Worm (Caenorhabditis elegans) whole organism, mixed stage, embryonic: ENCODE results near the gene srz-24.
"Not testable (repeated sequence)": the region's sequence is repeated elsewhere in the genome, so short reads cannot be mapped to it uniquely, and the experiment has no call there.

Experiments used
- M03D4.4 ChIP-seq: sonication (generic microtip); optimal IDR thresholded peaks from 2 replicates; lab custom pipeline; 2017; ENCODE audit warnings: mild to moderate bottlenecking, missing genetic modification characterization, missing compliant biosample characterization
- bed-3 ChIP-seq: fragments of 200-800 bp; sonication (Bioruptor generic); optimal IDR thresholded peaks from 3 replicates; lab custom pipeline; 2018; ENCODE audit warnings: mild to moderate bottlenecking, missing genetic modification characterization, moderate library complexity, missing compliant biosample characterization
- blmp-1 ChIP-seq: fragments of 150-350 bp; optimal IDR thresholded peaks from 2 replicates; lab custom pipeline; 2014; ENCODE audit warnings: missing biosample characterization, missing genetic modification characterization
- ceh-39 ChIP-seq: fragments of 150-350 bp; optimal IDR thresholded peaks from 2 replicates; lab custom pipeline; 2014; ENCODE audit warnings: missing biosample characterization, missing genetic modification characterization
- ceh-43 ChIP-seq: fragments of 200-800 bp; sonication (Bioruptor generic); optimal IDR thresholded peaks from 2 replicates; lab custom pipeline; 2018; ENCODE audit warnings: mild to moderate bottlenecking, missing genetic modification characterization, moderate library complexity, missing compliant biosample characterization
- ces-1 ChIP-seq: fragments of 150-350 bp; optimal IDR thresholded peaks from 2 replicates; lab custom pipeline; 2014; ENCODE audit warnings: missing biosample characterization, missing genetic modification reagents, missing genetic modification characterization
- cnd-1 ChIP-seq: fragments of 200-800 bp; sonication (Bioruptor generic); optimal IDR thresholded peaks from 2 replicates; lab custom pipeline; 2018; ENCODE audit warnings: mild to moderate bottlenecking, missing genetic modification characterization, missing compliant biosample characterization
- drap-1 ChIP-seq: fragments of 200-800 bp; sonication (Bioruptor generic); optimal IDR thresholded peaks from 3 replicates; lab custom pipeline; 2018; ENCODE audit warnings: mild to moderate bottlenecking, missing genetic modification characterization, missing compliant biosample characterization
- elt-1 ChIP-seq: sonication (generic microtip); optimal IDR thresholded peaks from 2 replicates; lab custom pipeline; 2017; ENCODE audit warnings: missing genetic modification characterization, mild to moderate bottlenecking, missing compliant biosample characterization, antibody characterized with exemption, moderate library complexity, borderline replicate concordance; ENCODE audit not compliant: insufficient read depth
- elt-3 ChIP-seq: fragments of 150-350 bp; optimal IDR thresholded peaks from 2 replicates; lab custom pipeline; 2014; ENCODE audit warnings: missing biosample characterization, missing genetic modification characterization
- flh-1 ChIP-seq: fragments of 200-800 bp; sonication (Bioruptor generic); optimal IDR thresholded peaks from 2 replicates; lab custom pipeline; 2018; ENCODE audit warnings: mild to moderate bottlenecking, missing genetic modification characterization, moderate library complexity, missing compliant biosample characterization
- ham-2 ChIP-seq: fragments of 200-800 bp; sonication (Bioruptor generic); optimal IDR thresholded peaks from 2 replicates; lab custom pipeline; 2018; ENCODE audit warnings: mild to moderate bottlenecking, missing genetic modification characterization, missing compliant biosample characterization
- lin-13 ChIP-seq: fragments of 150-350 bp; optimal IDR thresholded peaks from 2 replicates; lab custom pipeline; 2014; ENCODE audit warnings: missing biosample characterization, missing genetic modification characterization
- lin-32 ChIP-seq: fragments of 200-800 bp; sonication (Bioruptor generic); optimal IDR thresholded peaks from 2 replicates; lab custom pipeline; 2018; ENCODE audit warnings: mild to moderate bottlenecking, missing genetic modification characterization, missing compliant biosample characterization
- lsy-2 ChIP-seq: fragments of 150-350 bp; optimal IDR thresholded peaks from 2 replicates; lab custom pipeline; 2014; ENCODE audit warnings: missing biosample characterization, missing genetic modification characterization
- mab-5 ChIP-seq: fragments of 150-350 bp; optimal IDR thresholded peaks from 2 replicates; lab custom pipeline; 2014; ENCODE audit warnings: missing biosample characterization, missing genetic modification characterization
- mep-1 ChIP-seq: fragments of 150-350 bp; optimal IDR thresholded peaks from 2 replicates; lab custom pipeline; 2017; ENCODE audit warnings: missing biosample characterization, missing genetic modification reagents, missing genetic modification characterization, inconsistent platforms
- mls-2 ChIP-seq: sonication (generic microtip); optimal IDR thresholded peaks from 2 replicates; lab custom pipeline; 2016; ENCODE audit warnings: mild to moderate bottlenecking, missing genetic modification characterization, moderate library complexity, missing compliant biosample characterization
- nhr-12 ChIP-seq: fragments of 150-350 bp; optimal IDR thresholded peaks from 2 replicates; lab custom pipeline; 2014; ENCODE audit warnings: missing biosample characterization, missing genetic modification characterization
- nhr-2 ChIP-seq: fragments of 150-350 bp; optimal IDR thresholded peaks from 2 replicates; lab custom pipeline; 2014; ENCODE audit warnings: missing biosample characterization, missing genetic modification characterization
- nhr-237 ChIP-seq: fragments of 150-350 bp; optimal IDR thresholded peaks from 2 replicates; lab custom pipeline; 2014; ENCODE audit warnings: missing biosample characterization, missing genetic modification characterization
- nhr-28 ChIP-seq: fragments of 150-350 bp; optimal IDR thresholded peaks from 2 replicates; lab custom pipeline; 2014; ENCODE audit warnings: missing biosample characterization, missing genetic modification characterization
- nhr-76 ChIP-seq: sonication (generic microtip); optimal IDR thresholded peaks from 2 replicates; lab custom pipeline; 2017; ENCODE audit warnings: missing biosample characterization, missing genetic modification characterization
- pha-4 ChIP-seq: fragments of 150-350 bp; optimal IDR thresholded peaks from 2 replicates; lab custom pipeline; 2018; ENCODE audit warnings: missing biosample characterization, missing genetic modification reagents, missing genetic modification characterization
- sem-2 ChIP-seq: fragments of 200-800 bp; sonication (Bioruptor generic); optimal IDR thresholded peaks from 2 replicates; lab custom pipeline; 2018; ENCODE audit warnings: mild to moderate bottlenecking, missing genetic modification characterization, missing compliant biosample characterization
- sptf-1 ChIP-seq: sonication (generic microtip); optimal IDR thresholded peaks from 2 replicates; lab custom pipeline; 2017; ENCODE audit warnings: mild to moderate bottlenecking, missing genetic modification characterization, moderate library complexity, missing compliant biosample characterization
- tbx-8 ChIP-seq: fragments of 200-800 bp; sonication (Bioruptor generic); optimal IDR thresholded peaks from 2 replicates; lab custom pipeline; 2018; ENCODE audit warnings: mild to moderate bottlenecking, missing genetic modification characterization, moderate library complexity, missing compliant biosample characterization
- unc-120 ChIP-seq: sonication (generic microtip); optimal IDR thresholded peaks from 2 replicates; lab custom pipeline; 2017; ENCODE audit warnings: missing genetic modification characterization, missing compliant biosample characterization; ENCODE audit not compliant: poor library complexity, severe bottlenecking
- unc-39 ChIP-seq: fragments of 150-350 bp; optimal IDR thresholded peaks from 2 replicates; lab custom pipeline; 2014; ENCODE audit warnings: missing biosample characterization, missing genetic modification characterization
- zip-8 ChIP-seq: fragments of 150-350 bp; optimal IDR thresholded peaks from 2 replicates; lab custom pipeline; 2014; ENCODE audit warnings: missing biosample characterization, missing genetic modification characterization
- ztf-11 ChIP-seq: fragments of 150-350 bp; optimal IDR thresholded peaks from 2 replicates; lab custom pipeline; 2014; ENCODE audit warnings: missing biosample characterization, missing genetic modification characterization

Gene srz-24

DNA sequence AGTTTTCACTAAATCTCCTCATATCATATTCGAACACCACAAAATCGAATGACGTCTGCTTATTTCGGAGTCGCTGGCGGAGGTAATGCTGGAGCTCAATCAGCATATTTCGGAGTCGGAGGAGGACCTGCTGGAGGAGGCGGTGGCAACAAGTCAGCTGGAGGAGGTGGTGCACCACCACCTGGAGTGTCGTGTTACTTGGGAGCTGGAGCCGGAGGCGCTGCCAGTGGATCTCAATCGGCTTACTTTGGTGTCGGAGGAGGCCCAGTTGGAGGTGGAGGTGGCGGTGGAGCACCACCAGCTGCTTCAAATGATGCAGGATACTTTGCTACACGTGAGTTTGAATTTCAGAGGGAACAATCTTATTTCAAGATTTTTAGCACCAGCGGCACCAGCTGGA, 35.5 kb upstream of the srz-24 start, which contains the start of gene ssq-4:
ssq-4 (plus strand) TSS at position 19 of the 400 bp plus-strand sequence.
- TF ChIP-seq sem-2 (GFP tag; lab: Kevin White, UChicago); nhr-12 (tag; lab: Kevin White, UChicago); nhr-237 (tag; lab: Kevin White, UChicago): not testable (repeated sequence)
- TF ChIP-seq, all 35 proteins: peak for 0; not testable (repeated sequence) for 35

DNA sequence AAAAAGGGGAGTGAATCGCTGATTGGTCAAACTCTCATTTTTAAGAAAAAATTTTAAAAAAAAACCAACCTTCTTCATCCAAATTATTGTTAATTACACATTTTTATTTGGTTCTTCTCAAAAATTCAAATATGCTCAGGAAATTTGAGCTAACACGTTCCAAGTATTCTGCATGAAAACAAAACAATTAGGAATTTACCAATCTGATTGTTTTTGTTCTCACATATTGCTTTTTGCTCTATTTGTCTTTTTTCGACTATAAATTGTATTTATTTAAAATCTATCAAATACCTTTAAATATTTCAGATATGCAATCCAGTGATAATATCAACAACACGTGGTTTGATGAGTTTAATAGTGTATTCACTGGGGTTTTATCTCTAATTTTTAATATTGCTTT, 31.3 kb upstream of the srz-24 start, which contains the start of gene srm-1:
srm-1 (plus strand) TSS at position 301 of the 400 bp plus-strand sequence.
- no peak for TF ChIP-seq nhr-76 (tag; lab: Kevin White, UChicago)
- no peak for TF ChIP-seq M03D4.4 (tag; lab: Kevin White, UChicago)
- no peak for TF ChIP-seq unc-39 (tag; lab: Kevin White, UChicago)
- no peak for TF ChIP-seq ceh-39 (tag; lab: Kevin White, UChicago)
- TF ChIP-seq lin-13 (tag; lab: Kevin White, UChicago): no peak
- TF ChIP-seq unc-120: no peak
- no peak for TF ChIP-seq nhr-237 (tag; lab: Kevin White, UChicago)
- no peak for TF ChIP-seq ham-2
- no peak for TF ChIP-seq nhr-12 (tag; lab: Kevin White, UChicago)

DNA sequence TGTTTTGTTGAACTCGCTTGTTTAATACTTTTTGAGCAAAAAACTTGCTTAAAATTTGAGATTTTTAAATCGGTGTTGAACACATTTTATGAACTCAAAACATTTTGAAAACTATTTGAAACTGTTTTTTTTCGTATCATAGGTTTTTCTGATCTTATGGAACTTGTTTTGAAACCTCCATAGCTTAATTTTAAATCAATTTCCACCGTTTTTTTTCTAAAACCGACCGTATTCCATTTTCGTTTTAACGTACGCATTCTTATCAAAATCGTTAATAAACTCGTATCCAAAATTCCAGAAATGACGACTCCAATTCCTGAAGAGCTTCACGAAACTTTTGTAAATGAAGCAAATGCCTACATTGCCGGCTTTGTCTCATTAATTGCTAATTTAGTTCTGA, 27.5 kb upstream of the srz-24 start, which contains the start of gene srm-2:
srm-2 (plus strand) TSS at position 301 of the 400 bp plus-strand sequence.
- TF ChIP-seq tbx-8 (GFP tag; lab: Kevin White, UChicago): no peak
- no peak for TF ChIP-seq zip-8
- no peak for TF ChIP-seq lin-13 (tag; lab: Kevin White, UChicago)
- no peak for TF ChIP-seq mls-2 (tag; lab: Kevin White, UChicago)
- no peak for TF ChIP-seq ham-2
- TF ChIP-seq mep-1 (tag; lab: Kevin White, UChicago): no peak
- no peak for TF ChIP-seq bed-3 (GFP tag; lab: Kevin White, UChicago)

DNA sequence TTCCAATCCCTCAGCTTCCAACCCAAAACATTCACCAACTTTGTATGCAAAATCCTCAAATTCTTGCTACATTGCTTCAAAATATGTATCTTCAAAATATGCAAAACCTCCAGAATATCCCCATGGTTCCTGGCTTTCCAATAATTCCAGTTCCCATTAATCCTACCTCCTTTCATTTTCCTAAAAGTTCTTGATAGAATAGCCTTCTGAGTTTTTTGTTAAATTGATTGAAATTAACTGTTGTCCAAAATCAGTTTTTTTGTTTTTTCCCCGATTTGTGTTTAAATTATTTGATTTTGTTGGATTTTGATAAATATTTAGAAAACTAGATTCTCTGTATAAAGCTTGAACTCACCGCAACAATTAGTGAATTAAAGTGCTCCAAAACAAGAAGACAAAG, 24.2 kb upstream of the srz-24 start:
- TF ChIP-seq ham-2 (no peak), ztf-11 (tag; lab: Kevin White, UChicago) (no peak), ceh-43 (GFP tag; lab: Kevin White, UChicago) (no peak), nhr-76 (tag; lab: Kevin White, UChicago) (no peak), sptf-1 (tag; lab: Kevin White, UChicago) (no peak), lin-32 (GFP tag; lab: Kevin White, UChicago) (no peak), ces-1 (GFP tag; lab: Kevin White, UChicago) (no peak)

DNA sequence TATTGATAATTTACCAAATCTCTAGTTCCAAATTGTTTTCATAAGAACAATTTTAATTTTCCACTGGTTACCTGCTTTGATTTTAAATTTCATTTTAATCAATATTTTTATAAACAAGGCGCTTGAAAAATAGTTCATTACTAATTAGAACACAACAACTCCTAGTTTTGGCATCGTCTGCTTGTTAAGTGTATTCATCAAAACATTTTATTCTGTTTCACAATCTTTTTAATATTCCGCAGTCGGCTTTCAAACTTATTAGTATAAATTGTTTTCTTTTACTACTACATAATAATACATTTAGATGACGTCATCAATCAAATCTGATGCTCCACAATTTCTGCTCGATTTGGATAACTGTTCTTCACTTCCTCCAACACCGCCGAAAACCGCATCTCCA, 21.5 kb upstream of the srz-24 start, which contains the start of gene pes-1:
pes-1 (plus strand) TSS at position 301 of the 400 bp plus-strand sequence.
- TF ChIP-seq nhr-2 (tag; lab: Kevin White, UChicago) (no peak), zip-8 (peak; percentile 30)

DNA sequence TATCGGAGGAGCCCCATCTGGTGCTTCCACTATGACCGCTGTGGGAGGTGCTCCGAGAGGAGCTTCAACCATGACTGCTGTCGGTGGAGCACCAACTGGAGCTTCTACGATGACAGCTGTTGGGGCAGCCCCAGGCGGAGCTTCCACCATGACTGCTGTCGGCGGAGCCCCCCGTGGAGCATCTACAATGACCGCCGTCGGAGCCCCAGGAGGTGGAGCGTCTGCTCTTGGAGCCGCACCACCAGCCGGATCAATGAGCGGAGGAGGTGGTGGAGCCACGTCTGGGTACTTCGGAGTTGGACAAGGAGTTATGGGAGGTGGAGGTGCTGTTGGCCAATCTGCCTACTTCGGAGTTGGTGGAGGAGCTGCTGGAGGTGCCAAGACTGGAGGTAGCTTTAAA, 16.0 kb upstream of the srz-24 start:
- no peak for TF ChIP-seq elt-1 (tag; lab: Kevin White, UChicago)
- no peak for TF ChIP-seq cnd-1
- TF ChIP-seq blmp-1 (tag; lab: Kevin White, UChicago): no peak
- no peak for TF ChIP-seq ceh-39 (tag; lab: Kevin White, UChicago)
- no peak for TF ChIP-seq lin-32 (GFP tag; lab: Kevin White, UChicago)
- no peak for TF ChIP-seq drap-1
- TF ChIP-seq mls-2 (tag; lab: Kevin White, UChicago): no peak
- TF ChIP-seq sem-2 (GFP tag; lab: Kevin White, UChicago): no peak
- no peak for TF ChIP-seq nhr-12 (tag; lab: Kevin White, UChicago)
- TF ChIP-seq flh-1 (GFP tag; lab: Kevin White, UChicago): no peak

DNA sequence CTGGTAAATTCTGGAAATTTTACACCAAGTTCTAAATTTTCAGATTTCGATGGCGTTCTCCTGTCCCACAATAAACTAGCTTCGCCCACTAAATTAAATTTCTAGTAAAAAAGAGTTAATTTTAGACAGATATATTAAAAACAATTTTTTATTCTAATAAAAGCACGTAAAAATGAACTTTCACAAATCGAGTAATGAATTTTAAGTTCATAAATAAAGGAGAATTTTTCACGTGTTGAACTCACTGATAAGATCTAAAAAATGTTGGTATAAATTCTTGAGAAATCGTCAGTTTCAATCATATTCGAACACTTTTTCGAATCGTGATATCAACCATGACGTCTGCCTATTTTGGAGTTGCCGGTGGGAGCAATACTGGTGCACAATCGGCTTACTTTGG, 14.9 kb upstream of the srz-24 start, which contains the start of gene ssq-2:
ssq-2 (plus strand) TSS at position 301 of the 400 bp plus-strand sequence.
- TF ChIP-seq tbx-8 (GFP tag; lab: Kevin White, UChicago): no peak
- no peak for TF ChIP-seq pha-4 (tag; lab: Kevin White, UChicago)
- no peak for TF ChIP-seq lin-32 (GFP tag; lab: Kevin White, UChicago)
- no peak for TF ChIP-seq mls-2 (tag; lab: Kevin White, UChicago)
- TF ChIP-seq nhr-76 (tag; lab: Kevin White, UChicago): no peak
- no peak for TF ChIP-seq unc-120
- no peak for TF ChIP-seq nhr-28 (tag; lab: Kevin White, UChicago)
- TF ChIP-seq cnd-1: no peak
- TF ChIP-seq nhr-2 (tag; lab: Kevin White, UChicago): no peak
- no peak for TF ChIP-seq bed-3 (GFP tag; lab: Kevin White, UChicago)
- no peak for TF ChIP-seq ham-2
- TF ChIP-seq elt-3 (tag; lab: Kevin White, UChicago): no peak
- no peak for TF ChIP-seq mab-5
- TF ChIP-seq flh-1 (GFP tag; lab: Kevin White, UChicago): no peak
- TF ChIP-seq lsy-2: no peak
- TF ChIP-seq lin-13 (tag; lab: Kevin White, UChicago): no peak
- no peak for TF ChIP-seq M03D4.4 (tag; lab: Kevin White, UChicago)
- TF ChIP-seq drap-1: no peak
- TF ChIP-seq sem-2 (GFP tag; lab: Kevin White, UChicago): no peak
